Worm (Caenorhabditis elegans): ENCODE results near the gene F55G7.1.
A peak's percentile ranks its signal among the peaks of the same experiment; 100 is the strongest.

Gene F55G7.1

DNA sequence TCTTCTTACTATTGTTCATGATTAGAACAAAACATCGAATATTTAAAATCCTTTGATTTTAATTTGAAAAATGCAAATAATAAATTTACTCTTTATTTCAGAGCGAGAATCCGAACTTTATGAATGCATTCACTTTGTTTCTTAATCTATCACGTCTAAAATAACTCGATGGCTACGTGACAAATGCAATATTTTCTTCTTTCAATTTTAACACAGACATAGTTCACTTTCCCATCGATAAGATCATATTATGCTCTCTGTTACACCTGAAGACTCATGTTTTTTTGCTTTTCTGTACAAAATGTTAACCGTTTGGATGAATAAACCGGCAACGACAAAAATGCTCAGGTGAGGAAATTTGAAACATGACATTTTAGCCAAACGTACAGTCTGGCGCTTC lies 45.3 kb downstream of the F55G7.1 start:
- peak; percentile 34 for TF ChIP-seq elt-2 (tag; optimal IDR thresholded peaks at IDR 0.05)
- no peak for TF ChIP-seq aly-2 (tag; optimal IDR thresholded peaks at IDR 0.05)
- peak; percentile 37 for TF ChIP-seq pqm-1 (tag; optimal IDR thresholded peaks at IDR 0.05)
- TF ChIP-seq fkh-2 (tag; optimal IDR thresholded peaks at IDR 0.05): no peak

DNA sequence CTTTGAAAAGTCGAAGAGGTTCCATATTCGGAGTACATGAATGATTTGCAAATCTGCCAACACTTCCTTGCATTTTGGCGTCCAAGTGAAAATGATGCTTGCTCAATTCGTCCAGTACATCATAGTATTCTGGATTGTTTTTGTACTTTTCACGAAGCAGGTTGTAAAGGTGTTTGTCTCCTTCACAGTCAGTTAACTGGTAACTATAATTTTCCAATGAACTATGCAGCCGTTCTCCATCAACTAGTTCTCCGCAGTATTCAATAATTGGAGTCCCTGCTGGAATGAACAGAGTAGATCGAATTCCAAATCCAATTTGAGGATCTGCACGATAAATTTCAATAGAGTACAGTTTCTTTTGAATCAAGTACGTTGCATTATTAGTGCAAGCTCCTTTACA lies 47.1 kb downstream of the F55G7.1 start:
- peak; percentile 54 for TF ChIP-seq ama-1 (optimal IDR thresholded peaks at IDR 0.05)
- TF ChIP-seq ztf-4 (tag; optimal IDR thresholded peaks at IDR 0.05): no peak

DNA sequence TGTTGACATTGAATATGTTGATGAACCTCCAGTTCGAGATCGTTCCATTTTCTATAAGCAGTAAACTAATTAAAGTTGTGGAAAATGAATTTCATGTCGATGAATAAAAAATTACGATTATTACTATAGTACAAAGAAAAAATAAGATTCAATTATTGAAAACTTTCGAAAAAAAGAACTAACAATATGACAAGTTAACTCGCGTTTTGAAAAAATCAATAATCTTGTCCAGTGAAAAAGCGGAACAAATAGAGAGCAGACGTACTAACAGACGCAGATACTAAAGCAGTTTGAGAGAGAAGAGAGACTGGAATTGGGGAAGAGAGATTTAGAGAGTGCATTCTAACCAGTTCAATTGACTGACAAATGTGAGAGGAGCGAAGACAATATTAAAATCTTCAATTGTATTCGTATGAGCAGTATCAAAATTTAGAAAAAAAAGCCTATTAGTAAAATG lies 50.4 kb downstream of the F55G7.1 start, which contains the start of gene set-6:
Gene set-6, minus strand, starts transcription at position 51 of the 457 bp plus-strand sequence.
- no peak for TF ChIP-seq nhr-28 (tag; optimal IDR thresholded peaks at IDR 0.05)
- TF ChIP-seq egl-5 (tag; optimal IDR thresholded peaks at IDR 0.05): no peak
- TF ChIP-seq nhr-67 (tag; optimal IDR thresholded peaks at IDR 0.05): no peak
- no peak for TF ChIP-seq ceh-9 (tag; optimal IDR thresholded peaks at IDR 0.05)
- TF ChIP-seq ztf-4 (tag; optimal IDR thresholded peaks at IDR 0.05): no peak
- no peak for TF ChIP-seq ama-1 (optimal IDR thresholded peaks at IDR 0.05)
- no peak for TF ChIP-seq ztf-11 (tag; optimal IDR thresholded peaks at IDR 0.05)
- no peak for TF ChIP-seq mdl-1 (tag; optimal IDR thresholded peaks at IDR 0.05)
- no peak for TF ChIP-seq nhr-12 (tag; optimal IDR thresholded peaks at IDR 0.05)
- TF ChIP-seq hmg-11 (tag; optimal IDR thresholded peaks at IDR 0.05): peak; percentile 23
- no peak for TF ChIP-seq ceh-82 (tag; optimal IDR thresholded peaks at IDR 0.05)
- TF ChIP-seq eor-1 (tag; optimal IDR thresholded peaks at IDR 0.05): no peak
- no peak for TF ChIP-seq nhr-237 (tag; optimal IDR thresholded peaks at IDR 0.05)
- no peak for TF ChIP-seq nhr-76 (tag; optimal IDR thresholded peaks at IDR 0.05)
- peak; percentile 24 for TF ChIP-seq nhr-25 (tag; optimal IDR thresholded peaks at IDR 0.05)
- peak; percentile 56 for TF ChIP-seq nfya-1 (tag; optimal IDR thresholded peaks at IDR 0.05; ENCODE audit: insufficient read depth)
- TF ChIP-seq pqm-1 (tag; optimal IDR thresholded peaks at IDR 0.05): no peak
- no peak for TF ChIP-seq unc-62 (GFP tag; optimal IDR thresholded peaks at IDR 0.05)
- TF ChIP-seq elt-1 (tag; optimal IDR thresholded peaks at IDR 0.05): no peak
- peak; percentile 79 for TF ChIP-seq ceh-28 (tag; optimal IDR thresholded peaks at IDR 0.05)
- TF ChIP-seq nhr-23 (tag; optimal IDR thresholded peaks at IDR 0.05): peak; percentile 19
- TF ChIP-seq nhr-77 (tag; optimal IDR thresholded peaks at IDR 0.05): no peak
- no peak for TF ChIP-seq mml-1 (tag; optimal IDR thresholded peaks at IDR 0.05)
